Worm (Caenorhabditis elegans) whole organism, L1 larva: Measurements from ENCODE around the gene twk-34.
A peak's percentile ranks its signal among the peaks of the same experiment; 100 is the strongest.

Experiments used
- C04F5.9 ChIP-seq: sonication (generic microtip); optimal IDR thresholded peaks from 2 replicates; lab custom pipeline; 2016; ENCODE audit warnings: missing genetic modification characterization, missing compliant biosample characterization
- C34B4.2 ChIP-seq: sonication (generic microtip); optimal IDR thresholded peaks from 2 replicates; lab custom pipeline; 2017; ENCODE audit warnings: mild to moderate bottlenecking, missing genetic modification characterization, missing compliant biosample characterization
- F16B12.6 ChIP-seq: fragments of 150-350 bp; optimal IDR thresholded peaks from 2 replicates; lab custom pipeline; 2014; ENCODE audit warnings: missing biosample characterization, missing genetic modification characterization
- Y116A8C.19 ChIP-seq: sonication (generic microtip); optimal IDR thresholded peaks from 2 replicates; lab custom pipeline; 2016; ENCODE audit warnings: missing compliant biosample characterization, missing genetic modification characterization, borderline replicate concordance
- aha-1 ChIP-seq: fragments of 150-350 bp; optimal IDR thresholded peaks from 2 replicates; lab custom pipeline; 2014; ENCODE audit warnings: missing biosample characterization, missing genetic modification characterization
- ceh-82 ChIP-seq, 3 experiments: fragments of 150-350 bp in 1 of 3; sonication (generic microtip) in 2 of 3; optimal IDR thresholded peaks; 2 replicates each; lab custom pipeline; 2014 to 2017; ENCODE audit warnings: missing biosample characterization in 3 of 3, missing genetic modification characterization in 3 of 3
- ceh-90 ChIP-seq: sonication (generic microtip); optimal IDR thresholded peaks from 2 replicates; lab custom pipeline; 2016; ENCODE audit warnings: missing genetic modification characterization, missing compliant biosample characterization
- egl-13 ChIP-seq: sonication (generic microtip); optimal IDR thresholded peaks from 2 replicates; lab custom pipeline; 2016; ENCODE audit warnings: missing genotype, missing genetic modification reagents, missing genetic modification characterization, missing compliant biosample characterization
- egl-27 ChIP-seq, 2 experiments: fragments of 150-350 bp in 1 of 2; sonication (generic microtip); optimal IDR thresholded peaks; 3 replicates each; lab custom pipeline; 2017 to 2018; ENCODE audit warnings: missing biosample characterization in 2 of 2, missing genetic modification characterization in 2 of 2, missing genetic modification reagents in 2 of 2
- elt-3 ChIP-seq, 6 experiments: fragments of 150-350 bp in 1 of 6; sonication (generic microtip); optimal IDR thresholded peaks; 2 replicates each; lab custom pipeline; 2017 to 2018; ENCODE audit warnings: missing biosample characterization in 6 of 6, missing genetic modification characterization in 6 of 6, inconsistent platforms in 1 of 6
- fkh-10 ChIP-seq: sonication (generic microtip); optimal IDR thresholded peaks from 2 replicates; lab custom pipeline; 2017; ENCODE audit warnings: missing biosample characterization, missing genetic modification reagents, missing genetic modification characterization
- fos-1 ChIP-seq: fragments of 150-350 bp; optimal IDR thresholded peaks from 2 replicates; lab custom pipeline; 2014; ENCODE audit warnings: missing biosample characterization, missing genetic modification characterization
- grh-1 ChIP-seq: fragments of 200-800 bp; sonication (Bioruptor generic); IDR thresholded peaks from 2 replicates; pipeline ENCODE4 v1.3.6; 2022; ENCODE audit warnings: missing genetic modification reagents, missing genetic modification characterization, missing compliant biosample characterization
- hlh-17 ChIP-seq: fragments of 200-800 bp; sonication (Bioruptor generic); optimal IDR thresholded peaks from 2 replicates; lab custom pipeline; 2018; ENCODE audit warnings: missing genetic modification characterization, mild to moderate bottlenecking, missing compliant biosample characterization, moderate library complexity, borderline replicate concordance
- hlh-4 ChIP-seq: sonication (generic microtip); optimal IDR thresholded peaks from 2 replicates; lab custom pipeline; 2016; ENCODE audit warnings: mild to moderate bottlenecking, missing genetic modification characterization, missing compliant biosample characterization
- hpl-2 ChIP-seq: fragments of 150-350 bp; optimal IDR thresholded peaks from 2 replicates; lab custom pipeline; 2014; ENCODE audit warnings: missing biosample characterization, missing genetic modification reagents, missing genetic modification characterization
- irx-1 ChIP-seq: sonication (generic microtip); optimal IDR thresholded peaks from 2 replicates; lab custom pipeline; 2016; ENCODE audit warnings: missing genetic modification characterization, missing compliant biosample characterization
- isw-1 ChIP-seq: fragments of 200-800 bp; sonication (Bioruptor generic); IDR thresholded peaks from 2 replicates; pipeline ENCODE4 v1.3.6; 2022; ENCODE audit warnings: missing genetic modification characterization, missing compliant biosample characterization
- lin-13 ChIP-seq: fragments of 150-350 bp; optimal IDR thresholded peaks from 2 replicates; lab custom pipeline; 2014; ENCODE audit warnings: missing biosample characterization, missing genetic modification reagents, missing genetic modification characterization
- lin-35 ChIP-seq, 2 experiments: fragments of 150-350 bp; optimal IDR thresholded peaks; 2 replicates each; lab custom pipeline; 2014; ENCODE audit warnings: missing biosample characterization in 2 of 2, missing genetic modification characterization in 2 of 2, missing genetic modification reagents in 2 of 2
- lin-39 ChIP-seq: fragments of 150-350 bp; optimal IDR thresholded peaks from 2 replicates; lab custom pipeline; 2014; ENCODE audit warnings: missing biosample characterization, missing genetic modification reagents, missing genetic modification characterization
- lsy-2 ChIP-seq, 2 experiments: fragments of 150-350 bp; optimal IDR thresholded peaks; 2 replicates each; lab custom pipeline; 2014; ENCODE audit warnings: missing biosample characterization in 2 of 2, missing genetic modification characterization in 2 of 2
- mab-9 ChIP-seq: fragments of 200-800 bp; sonication (Bioruptor generic); IDR thresholded peaks from 2 replicates; pipeline ENCODE4 v1.3.6; 2022; ENCODE audit warnings: missing genetic modification reagents, missing genetic modification characterization, missing compliant biosample characterization
- mep-1 ChIP-seq: fragments of 150-350 bp; optimal IDR thresholded peaks from 2 replicates; lab custom pipeline; 2014; ENCODE audit warnings: missing biosample characterization, missing genetic modification characterization
- nhr-19 ChIP-seq: fragments of 200-800 bp; sonication (Bioruptor generic); conservative IDR thresholded peaks from 2 replicates; pipeline ENCODE4 v1.3.6; 2022; ENCODE audit warnings: missing genetic modification characterization, missing compliant biosample characterization
- nhr-237 ChIP-seq: fragments of 150-350 bp; optimal IDR thresholded peaks from 2 replicates; lab custom pipeline; 2014; ENCODE audit warnings: missing biosample characterization, missing genetic modification characterization
- nhr-47 ChIP-seq: sonication (generic microtip); optimal IDR thresholded peaks from 2 replicates; lab custom pipeline; 2016; ENCODE audit warnings: mild to moderate bottlenecking, missing genetic modification characterization, moderate library complexity, missing compliant biosample characterization
- nhr-76 ChIP-seq: sonication (generic microtip); optimal IDR thresholded peaks from 2 replicates; lab custom pipeline; 2017; ENCODE audit warnings: missing biosample characterization, missing genetic modification characterization
- pag-3 ChIP-seq: sonication (generic microtip); optimal IDR thresholded peaks from 2 replicates; lab custom pipeline; 2017; ENCODE audit warnings: missing genetic modification characterization, mild to moderate bottlenecking, missing compliant biosample characterization, antibody characterized with exemption, borderline replicate concordance; ENCODE audit not compliant: insufficient read depth
- pax-3 ChIP-seq: fragments of 200-800 bp; sonication (Bioruptor generic); optimal IDR thresholded peaks from 2 replicates; lab custom pipeline; 2018; ENCODE audit warnings: mild to moderate bottlenecking, missing genetic modification characterization, moderate library complexity, missing compliant biosample characterization
- snpc-4 ChIP-seq: fragments of 150-350 bp; optimal IDR thresholded peaks from 2 replicates; lab custom pipeline; 2014; ENCODE audit warnings: missing biosample characterization, missing genetic modification characterization
- sptf-1 ChIP-seq: fragments of 150-350 bp; optimal IDR thresholded peaks from 2 replicates; lab custom pipeline; 2014; ENCODE audit warnings: missing biosample characterization, missing genetic modification characterization
- sup-37 ChIP-seq: fragments of 200-800 bp; sonication (Bioruptor generic); optimal IDR thresholded peaks from 2 replicates; lab custom pipeline; 2018; ENCODE audit warnings: mild to moderate bottlenecking, missing genetic modification characterization, missing compliant biosample characterization
- tbx-2 ChIP-seq: sonication (generic microtip); optimal IDR thresholded peaks from 2 replicates; lab custom pipeline; 2016; ENCODE audit warnings: missing genetic modification characterization, missing compliant biosample characterization
- tlp-1 ChIP-seq: fragments of 150-350 bp; optimal IDR thresholded peaks from 2 replicates; lab custom pipeline; 2014; ENCODE audit warnings: missing biosample characterization, missing genetic modification characterization
- unc-130 ChIP-seq: fragments of 150-350 bp; optimal IDR thresholded peaks from 2 replicates; lab custom pipeline; 2017; ENCODE audit warnings: missing biosample characterization, missing genetic modification characterization, inconsistent platforms
- unc-30 ChIP-seq: sonication (generic microtip); optimal IDR thresholded peaks from 2 replicates; lab custom pipeline; 2017; ENCODE audit warnings: missing biosample characterization, missing genetic modification characterization
- unc-86 ChIP-seq: sonication (generic microtip); optimal IDR thresholded peaks from 2 replicates; lab custom pipeline; 2016; ENCODE audit warnings: missing genetic modification characterization, missing compliant biosample characterization
- unc-98 ChIP-seq: fragments of 200-800 bp; sonication (Bioruptor generic); IDR thresholded peaks from 2 replicates; pipeline ENCODE4 v1.3.6; 2022; ENCODE audit warnings: missing genetic modification characterization, missing compliant biosample characterization
- vab-15 ChIP-seq: sonication (generic microtip); optimal IDR thresholded peaks from 2 replicates; lab custom pipeline; 2017; ENCODE audit warnings: missing genotype, mild to moderate bottlenecking, missing genetic modification characterization, missing compliant biosample characterization
- zip-4 ChIP-seq: fragments of 200-800 bp; sonication (Bioruptor generic); optimal IDR thresholded peaks from 2 replicates; lab custom pipeline; 2018; ENCODE audit warnings: mild to moderate bottlenecking, missing genetic modification characterization, moderate library complexity, missing compliant biosample characterization
- ztf-11 ChIP-seq, 2 experiments: sonication (generic microtip); optimal IDR thresholded peaks; 2 replicates each; lab custom pipeline; 2016 to 2017; ENCODE audit warnings: missing genetic modification characterization in 2 of 2, missing biosample characterization in 1 of 2, missing compliant biosample characterization in 1 of 2
- ztf-4 ChIP-seq: fragments of 150-350 bp; optimal IDR thresholded peaks from 2 replicates; lab custom pipeline; 2014; ENCODE audit warnings: missing biosample characterization, missing genetic modification characterization

The twk-34 gene

DNA sequence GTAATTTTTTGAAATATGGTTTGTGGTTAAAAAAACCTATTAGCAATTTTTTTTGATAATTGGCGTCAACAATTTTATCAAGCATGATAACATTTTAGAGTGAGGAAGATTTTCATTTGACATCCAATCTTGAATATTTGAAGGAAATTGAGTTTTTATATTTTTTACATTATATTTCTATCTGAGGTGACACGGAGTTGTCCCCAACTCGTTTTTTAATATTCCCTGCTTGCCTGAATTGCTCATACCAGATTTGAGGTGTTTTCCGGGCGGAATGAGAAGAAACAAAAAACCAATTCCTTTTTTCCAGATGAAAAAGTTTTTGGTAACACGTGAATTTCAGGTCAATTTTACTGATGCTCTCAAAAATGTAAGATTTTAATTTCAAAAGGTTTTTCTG, 14.8 kb downstream of the twk-34 start, which contains the start of gene Y6E2A.7:
Gene Y6E2A.7, plus strand, starts transcription at position 301 of the 400 bp plus-strand sequence.
- no peak for TF ChIP-seq irx-1 (tag; lab: Kevin White, UChicago)
- no peak for TF ChIP-seq hlh-17 (GFP tag; lab: Kevin White, UChicago)
- no peak for TF ChIP-seq mab-9
- TF ChIP-seq nhr-19 (GFP tag; lab: Robert Waterston, UW), result no peak
- no peak for TF ChIP-seq fos-1 (tag; lab: Kevin White, UChicago)
- TF ChIP-seq nhr-47, result no peak
- no peak for TF ChIP-seq sup-37 (GFP tag; lab: Kevin White, UChicago)
- no peak for TF ChIP-seq egl-27 (tag; optimal IDR thresholded peaks at IDR 0.05; lab: Kevin White, UChicago)
- TF ChIP-seq ceh-90, result no peak
- no peak for TF ChIP-seq zip-4 (GFP tag; lab: Kevin White, UChicago)
- no peak for TF ChIP-seq snpc-4
- no peak for TF ChIP-seq ceh-82 (tag; optimal IDR thresholded peaks at IDR 0.05; lab: Kevin White, UChicago)
- TF ChIP-seq C04F5.9 (tag; lab: Kevin White, UChicago), result no peak
- no peak for TF ChIP-seq nhr-237 (tag; lab: Kevin White, UChicago)
- TF ChIP-seq fkh-10 (GFP tag; lab: Kevin White, UChicago), result no peak
- no peak for TF ChIP-seq lin-35 (GFP tag; optimal IDR thresholded peaks at IDR 0.05; lab: Kevin White, UChicago)
- TF ChIP-seq grh-1 (GFP tag; lab: Robert Waterston, UW), result no peak
- TF ChIP-seq hpl-2 (GFP tag; lab: Kevin White, UChicago), result no peak

- TF ChIP-seq hlh-4 (tag; lab: Kevin White, UChicago), result peak; percentile 95
- no peak for TF ChIP-seq ztf-4
- TF ChIP-seq unc-98 (GFP tag; lab: Robert Waterston, UW), result no peak
- TF ChIP-seq nhr-76, result no peak
Measured at ce11 chrV:15721431-15721830, 16.7 kb downstream of the twk-34 start.

ce11 chrV:15721888-15722287, 17.1 kb downstream of the twk-34 start, which contains the start of gene srh-140:
Gene srh-140, plus strand, starts transcription at chrV:15722188.
- TF ChIP-seq nhr-19 (GFP tag; lab: Robert Waterston, UW) (no peak), ztf-11 (tag; optimal IDR thresholded peaks at IDR 0.05; lab: Kevin White, UChicago) (no peak), isw-1 (GFP tag; lab: Robert Waterston, UW) (no peak), lin-39 (tag; lab: Kevin White, UChicago) (no peak), nhr-47 (no peak), C04F5.9 (tag; lab: Kevin White, UChicago) (no peak), egl-13 (tag; lab: Kevin White, UChicago) (no peak), grh-1 (GFP tag; lab: Robert Waterston, UW) (no peak), lsy-2 (tag; optimal IDR thresholded peaks at IDR 0.05; lab: Kevin White, UChicago) (no peak), unc-130 (tag; lab: Kevin White, UChicago) (no peak), F16B12.6 (no peak), Y116A8C.19 (no peak), tlp-1 (tag; lab: Kevin White, UChicago) (no peak), ceh-82 (tag; optimal IDR thresholded peaks at IDR 0.05; lab: Kevin White, UChicago) (no peak), ceh-90 (no peak), tbx-2 (tag; lab: Kevin White, UChicago) (no peak), unc-98 (GFP tag; lab: Robert Waterston, UW) (no peak), pax-3 (tag; lab: Kevin White, UChicago) (no peak), unc-86 (tag; lab: Kevin White, UChicago) (no peak)

DNA sequence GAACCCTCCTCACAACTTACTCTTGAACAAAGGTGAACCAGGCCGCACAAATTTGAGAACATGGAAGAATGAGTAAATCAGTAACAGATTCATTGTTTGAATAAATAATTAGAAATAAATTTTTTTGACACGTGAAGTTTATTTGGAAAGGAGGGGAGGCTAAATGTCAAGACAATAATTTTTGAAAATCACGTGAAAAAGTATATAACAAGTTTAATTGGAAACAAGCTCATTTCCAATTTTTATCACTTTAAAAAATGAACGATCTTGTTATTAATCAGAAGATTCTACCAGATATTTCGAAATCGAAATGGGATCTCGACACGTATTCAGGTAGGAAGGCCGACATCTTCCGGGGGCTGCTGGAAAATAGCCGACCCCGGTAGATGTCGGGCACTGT, 21.9 kb downstream of the twk-34 start, which contains the start of the genes irld-57 and sfxn-1.3:
Gene irld-57, minus strand, starts transcription at position 101 of the 400 bp plus-strand sequence.
Gene sfxn-1.3, plus strand, starts transcription at position 232 of the 400 bp plus-strand sequence.
- TF ChIP-seq unc-30 (no peak), C34B4.2 (tag; lab: Kevin White, UChicago) (no peak), mep-1 (tag; lab: Kevin White, UChicago) (no peak), pag-3 (tag; lab: Kevin White, UChicago) (no peak), nhr-76 (no peak), Y116A8C.19 (no peak), grh-1 (GFP tag; lab: Robert Waterston, UW) (no peak), lin-13 (no peak), ztf-11 (tag; optimal IDR thresholded peaks at IDR 0.05; lab: Kevin White, UChicago) (no peak), aha-1 (tag; lab: Kevin White, UChicago) (no peak), fkh-10 (GFP tag; lab: Kevin White, UChicago) (no peak), nhr-19 (GFP tag; lab: Robert Waterston, UW) (no peak), elt-3 (tag; optimal IDR thresholded peaks at IDR 0.05; lab: Kevin White, UChicago) (no peak), vab-15 (no peak), sptf-1 (tag; lab: Kevin White, UChicago) (no peak), lin-39 (tag; lab: Kevin White, UChicago) (no peak)
- TF ChIP-seq, all 84 proteins: peak for 0
